In genomic region chrIII:11206875-11207274, ce11 we compare ENCODE assay signal across 4 worm cellular contexts.
TF ChIP-seq lines count a peak whose summit lies in the region.

No protein-coding gene starts in this region.

TF ChIP-seq in whole organism, L1 larva, 84 proteins besides CTCF, POLR2A, EP300 and RAD21:
- peak; percentile 60 for TF ChIP-seq dsc-1 (tag; optimal IDR thresholded peaks at IDR 0.05; lab: Kevin White, UChicago)
- peak; percentile 23 for TF ChIP-seq fkh-4 (tag; optimal IDR thresholded peaks at IDR 0.05; lab: Kevin White, UChicago; ENCODE audit: borderline replicate concordance)
- no peak for TF ChIP-seq fkh-10 (GFP tag; optimal IDR thresholded peaks at IDR 0.05; lab: Kevin White, UChicago)
- no peak for TF ChIP-seq hpl-2 (GFP tag; optimal IDR thresholded peaks at IDR 0.05; lab: Kevin White, UChicago)

TF ChIP-seq in whole organism, L3 larva, 47 proteins besides CTCF, POLR2A, EP300 and RAD21:
- TF ChIP-seq lin-39 (tag; optimal IDR thresholded peaks at IDR 0.05; lab: Kevin White, UChicago) (peak; percentile 14), egl-5 (tag; optimal IDR thresholded peaks at IDR 0.05; lab: Kevin White, UChicago) (peak; percentile 57), nhr-23 (tag; optimal IDR thresholded peaks at IDR 0.05; lab: Kevin White, UChicago) (no peak)

TF ChIP-seq in whole organism, early embryonic, 17 proteins besides CTCF, POLR2A, EP300 and RAD21:
- 0 out of 2 replicates have a peak, but pooled peaks have one; percentile 49 for TF ChIP-seq sea-1 (GFP tag; conservative IDR thresholded peaks at IDR 0.05; lab: Robert Waterston, UW)
- no peak for TF ChIP-seq hnd-1 (tag; optimal IDR thresholded peaks at IDR 0.05; lab: Kevin White, UChicago)

TF ChIP-seq in whole organism, young adult, 124 proteins besides CTCF, POLR2A, EP300 and RAD21:
- no peak for TF ChIP-seq Y53G8AR.9 (GFP tag; conservative IDR thresholded peaks at IDR 0.05; lab: Robert Waterston, UW)
- 0 out of 2 replicates have a peak, but pooled peaks have one; percentile 23 for TF ChIP-seq zfh-2 (GFP tag; conservative IDR thresholded peaks at IDR 0.05; lab: Robert Waterston, UW)
